Fruit fly (Drosophila melanogaster) whole organism, embryonic: ENCODE results near the gene CG5846.

ENCODE experiments used
- BEAF-32 ChIP-seq: fragments of 200-800 bp; sonication (Bioruptor generic); optimal IDR thresholded peaks from 3 replicates; lab custom pipeline; 2017; ENCODE audit warnings: missing biosample characterization, missing genetic modification characterization, mild to moderate bottlenecking, moderate library complexity, missing genetic modification reagents
- Bteb2 ChIP-seq: fragments of 200-800 bp; sonication (Bioruptor generic); optimal IDR thresholded peaks from 2 replicates; lab custom pipeline; 2016; ENCODE audit warnings: missing biosample characterization, missing genetic modification characterization
- CG10979 ChIP-seq: fragments of 200-800 bp; sonication (Bioruptor generic); optimal IDR thresholded peaks from 2 replicates; lab custom pipeline; 2018; ENCODE audit warnings: missing biosample characterization, mild to moderate bottlenecking, missing genetic modification characterization, moderate library complexity
- CG12219 ChIP-seq: fragments of 200-800 bp; sonication (Bioruptor generic); optimal IDR thresholded peaks from 3 replicates; lab custom pipeline; 2018; ENCODE audit warnings: missing biosample characterization, mild to moderate bottlenecking, missing genetic modification characterization
- CG12236 ChIP-seq: fragments of 200-800 bp; sonication (Bioruptor generic); optimal IDR thresholded peaks from 2 replicates; lab custom pipeline; 2016; ENCODE audit warnings: missing biosample characterization, missing genetic modification characterization
- CG12659 ChIP-seq: fragments of 200-800 bp; sonication (Bioruptor generic); optimal IDR thresholded peaks from 3 replicates; lab custom pipeline; 2017; ENCODE audit warnings: mild to moderate bottlenecking, missing biosample characterization, missing genetic modification reagents, missing genetic modification characterization
- CG12942 ChIP-seq: fragments of 200-800 bp; sonication (Bioruptor generic); optimal IDR thresholded peaks from 3 replicates; lab custom pipeline; 2016; ENCODE audit warnings: missing biosample characterization, missing genetic modification characterization
- CG13894 ChIP-seq: fragments of 200-800 bp; sonication (Bioruptor generic); optimal IDR thresholded peaks from 3 replicates; lab custom pipeline; 2018; ENCODE audit warnings: missing biosample characterization, mild to moderate bottlenecking, missing genetic modification characterization, moderate library complexity
- CG14965 ChIP-seq: fragments of 200-800 bp; sonication (Bioruptor generic); optimal IDR thresholded peaks from 2 replicates; lab custom pipeline; 2016; ENCODE audit warnings: missing biosample characterization, missing genetic modification characterization, borderline replicate concordance
- CG16779 ChIP-seq: fragments of 200-800 bp; sonication (Bioruptor generic); IDR thresholded peaks from 2 replicates; pipeline ENCODE4 v1.3.6; 2022; ENCODE audit warnings: missing biosample characterization, missing genetic modification characterization
- CG17328 ChIP-seq: fragments of 200-800 bp; sonication (Bioruptor generic); IDR thresholded peaks from 2 replicates; pipeline ENCODE4 v1.3.6; 2022; ENCODE audit warnings: missing biosample characterization, missing genetic modification characterization
- CG17385 ChIP-seq: fragments of 200-800 bp; sonication (Bioruptor generic); optimal IDR thresholded peaks from 3 replicates; lab custom pipeline; 2018; ENCODE audit warnings: missing biosample characterization, mild to moderate bottlenecking, missing genetic modification characterization
- CG17612 ChIP-seq: fragments of 200-800 bp; sonication (Bioruptor generic); IDR thresholded peaks from 2 replicates; pipeline ENCODE4 v1.3.6; 2022; ENCODE audit warnings: missing biosample characterization, missing genetic modification characterization
- CG2120 ChIP-seq: fragments of 200-800 bp; sonication (Bioruptor generic); optimal IDR thresholded peaks from 3 replicates; lab custom pipeline; 2016; ENCODE audit warnings: missing biosample characterization, missing genetic modification characterization
- CG30020 ChIP-seq: fragments of 200-800 bp; optimal IDR thresholded peaks from 2 replicates; lab custom pipeline; 2019; ENCODE audit warnings: missing biosample characterization, mild to moderate bottlenecking, missing genetic modification characterization, moderate library complexity
- CG4404 ChIP-seq: fragments of 200-800 bp; sonication (Bioruptor generic); IDR thresholded peaks from 2 replicates; pipeline ENCODE4 v1.3.6; 2022; ENCODE audit warnings: missing biosample characterization, missing genetic modification characterization
- CG8478 ChIP-seq: fragments of >200 bp; optimal IDR thresholded peaks from 2 replicates; lab custom pipeline; 2018
- CG8765 ChIP-seq: fragments of 200-800 bp; sonication (Bioruptor generic); IDR thresholded peaks from 2 replicates; pipeline ENCODE4 v1.3.6; 2022; ENCODE audit warnings: missing biosample characterization, missing genetic modification characterization
- CG9817 ChIP-seq: fragments of 200-800 bp; sonication (Bioruptor generic); optimal IDR thresholded peaks from 2 replicates; lab custom pipeline; 2018; ENCODE audit warnings: missing biosample characterization, mild to moderate bottlenecking, missing genetic modification characterization, moderate library complexity
- CoRest ChIP-seq: fragments of 200-800 bp; sonication (Bioruptor generic); optimal IDR thresholded peaks from 3 replicates; lab custom pipeline; 2018; ENCODE audit warnings: missing biosample characterization, mild to moderate bottlenecking, missing genetic modification characterization, moderate library complexity
- D ChIP-seq, 2 experiments: fragments of 200-800 bp in 1 of 2; fragments of >200 bp in 1 of 2; sonication (Bioruptor generic) in 1 of 2; optimal IDR thresholded peaks; 2 replicates in 1 of 2; 3 replicates in 1 of 2; lab custom pipeline; 2017; ENCODE audit warnings: mild to moderate bottlenecking in 1 of 2, missing biosample characterization in 1 of 2, missing genetic modification characterization in 1 of 2, missing genetic modification reagents in 1 of 2
- Dad ChIP-seq: fragments of 200-800 bp; sonication (Bioruptor generic); optimal IDR thresholded peaks from 3 replicates; lab custom pipeline; 2016; ENCODE audit warnings: missing biosample characterization, missing genetic modification characterization
- Dbx ChIP-seq: fragments of 200-800 bp; sonication (Bioruptor generic); IDR thresholded peaks from 3 replicates; pipeline ENCODE4 v1.3.6; 2022; ENCODE audit warnings: missing biosample characterization, missing genetic modification characterization
- Fer1 ChIP-seq: fragments of 200-800 bp; sonication (Bioruptor generic); optimal IDR thresholded peaks from 2 replicates; lab custom pipeline; 2017; ENCODE audit warnings: missing biosample characterization, mild to moderate bottlenecking, missing genetic modification characterization
- Fer2 ChIP-seq: fragments of 200-800 bp; sonication (Bioruptor generic); optimal IDR thresholded peaks from 2 replicates; lab custom pipeline; 2018; ENCODE audit warnings: missing biosample characterization, mild to moderate bottlenecking, missing genetic modification characterization, moderate library complexity
- HLH4C ChIP-seq: fragments of 200-800 bp; sonication (Bioruptor generic); IDR thresholded peaks from 3 replicates; pipeline ENCODE4 v1.3.6; 2022; ENCODE audit warnings: missing biosample characterization, missing genetic modification characterization; ENCODE audit not compliant: partially characterized antibody
- HLHmδ ChIP-seq: fragments of 200-800 bp; sonication (Bioruptor generic); optimal IDR thresholded peaks from 2 replicates; lab custom pipeline; 2018; ENCODE audit warnings: missing biosample characterization, mild to moderate bottlenecking, missing genetic modification characterization, moderate library complexity
- Mrtf ChIP-seq: fragments of 200-800 bp; sonication (Bioruptor generic); IDR thresholded peaks from 3 replicates; pipeline ENCODE4 v1.3.6; 2022; ENCODE audit warnings: missing biosample characterization, missing genetic modification characterization
- Taf1 ChIP-seq: fragments of 200-800 bp; sonication (Bioruptor generic); IDR thresholded peaks from 2 replicates; pipeline ENCODE4 v1.3.6; 2022; ENCODE audit warnings: missing biosample characterization, missing genetic modification characterization
- Tbp ChIP-seq: fragments of >200 bp; optimal IDR thresholded peaks from 2 replicates; lab custom pipeline; 2018; ENCODE audit warnings: missing biosample characterization, missing genetic modification characterization
- bcd ChIP-seq: fragments of 200-800 bp; sonication (Bioruptor generic); optimal IDR thresholded peaks from 2 replicates; lab custom pipeline; 2017; ENCODE audit warnings: missing biosample characterization, mild to moderate bottlenecking, missing genetic modification characterization
- ci ChIP-seq: fragments of 200-800 bp; sonication (Bioruptor generic); IDR thresholded peaks from 3 replicates; pipeline ENCODE4 v1.3.6; 2022; ENCODE audit warnings: missing biosample characterization, missing genetic modification characterization
- crc ChIP-seq: fragments of 200-800 bp; sonication (Bioruptor generic); optimal IDR thresholded peaks from 2 replicates; lab custom pipeline; 2016; ENCODE audit warnings: missing biosample characterization, missing genetic modification characterization
- dmrt99B ChIP-seq: fragments of 200-800 bp; sonication (Bioruptor generic); optimal IDR thresholded peaks from 2 replicates; lab custom pipeline; 2018; ENCODE audit warnings: missing biosample characterization, mild to moderate bottlenecking, missing genetic modification characterization, moderate library complexity
- dpn ChIP-seq, 2 experiments: fragments of 200-800 bp; sonication (Bioruptor generic); optimal IDR thresholded peaks; 3 replicates each; lab custom pipeline; 2016; ENCODE audit warnings: missing biosample characterization in 2 of 2, missing genetic modification characterization in 2 of 2
- ems ChIP-seq: fragments of 200-800 bp; sonication (Bioruptor generic); optimal IDR thresholded peaks from 3 replicates; lab custom pipeline; 2016; ENCODE audit warnings: missing biosample characterization, missing genetic modification characterization
- fu2 ChIP-seq: fragments of 200-800 bp; sonication (Bioruptor generic); optimal IDR thresholded peaks from 2 replicates; lab custom pipeline; 2016; ENCODE audit warnings: missing biosample characterization, missing genetic modification characterization
- grn ChIP-seq: fragments of 200-800 bp; sonication (Bioruptor generic); optimal IDR thresholded peaks from 3 replicates; lab custom pipeline; 2017; ENCODE audit warnings: missing biosample characterization, missing genetic modification characterization
- kah ChIP-seq: fragments of 200-800 bp; sonication (Bioruptor generic); optimal IDR thresholded peaks from 2 replicates; lab custom pipeline; 2018; ENCODE audit warnings: missing biosample characterization, mild to moderate bottlenecking, missing genetic modification characterization
- klu ChIP-seq: fragments of 200-800 bp; sonication (Bioruptor generic); IDR thresholded peaks from 2 replicates; pipeline ENCODE4 v1.3.6; 2022; ENCODE audit warnings: missing biosample characterization, missing genetic modification characterization
- onecut ChIP-seq: fragments of 200-800 bp; sonication (Bioruptor generic); IDR thresholded peaks from 2 replicates; pipeline ENCODE4 v1.3.6; 2022; ENCODE audit warnings: missing biosample characterization, missing genetic modification characterization
- otp ChIP-seq: fragments of 200-800 bp; sonication (Bioruptor generic); IDR thresholded peaks from 3 replicates; pipeline ENCODE4, ENCODE4 v1.3.6; 2022; ENCODE audit warnings: missing biosample characterization, missing genetic modification characterization
- pfk ChIP-seq: fragments of 200-800 bp; sonication (Bioruptor generic); optimal IDR thresholded peaks from 2 replicates; lab custom pipeline; 2018; ENCODE audit warnings: missing biosample characterization, mild to moderate bottlenecking, missing genetic modification characterization, moderate library complexity
- pum ChIP-seq: fragments of 200-800 bp; sonication (Bioruptor generic); optimal IDR thresholded peaks from 2 replicates; lab custom pipeline; 2016; ENCODE audit warnings: missing biosample characterization, missing genetic modification characterization
- slou ChIP-seq: fragments of 200-800 bp; sonication (Bioruptor generic); optimal IDR thresholded peaks from 3 replicates; lab custom pipeline; 2016; ENCODE audit warnings: missing biosample characterization, missing genetic modification characterization
- sug ChIP-seq: fragments of 200-800 bp; optimal IDR thresholded peaks from 2 replicates; lab custom pipeline; 2019; ENCODE audit warnings: missing biosample characterization, mild to moderate bottlenecking, missing genetic modification characterization, moderate library complexity
- tx ChIP-seq: fragments of 200-800 bp; sonication (Bioruptor generic); optimal IDR thresholded peaks from 2 replicates; lab custom pipeline; 2016; ENCODE audit warnings: missing biosample characterization, missing genetic modification characterization
- z ChIP-seq: fragments of 200-800 bp; sonication (Bioruptor generic); IDR thresholded peaks from 3 replicates; pipeline ENCODE4 v1.3.6; 2022; ENCODE audit warnings: missing biosample characterization, missing genetic modification characterization

CG5846 gene

DNA sequence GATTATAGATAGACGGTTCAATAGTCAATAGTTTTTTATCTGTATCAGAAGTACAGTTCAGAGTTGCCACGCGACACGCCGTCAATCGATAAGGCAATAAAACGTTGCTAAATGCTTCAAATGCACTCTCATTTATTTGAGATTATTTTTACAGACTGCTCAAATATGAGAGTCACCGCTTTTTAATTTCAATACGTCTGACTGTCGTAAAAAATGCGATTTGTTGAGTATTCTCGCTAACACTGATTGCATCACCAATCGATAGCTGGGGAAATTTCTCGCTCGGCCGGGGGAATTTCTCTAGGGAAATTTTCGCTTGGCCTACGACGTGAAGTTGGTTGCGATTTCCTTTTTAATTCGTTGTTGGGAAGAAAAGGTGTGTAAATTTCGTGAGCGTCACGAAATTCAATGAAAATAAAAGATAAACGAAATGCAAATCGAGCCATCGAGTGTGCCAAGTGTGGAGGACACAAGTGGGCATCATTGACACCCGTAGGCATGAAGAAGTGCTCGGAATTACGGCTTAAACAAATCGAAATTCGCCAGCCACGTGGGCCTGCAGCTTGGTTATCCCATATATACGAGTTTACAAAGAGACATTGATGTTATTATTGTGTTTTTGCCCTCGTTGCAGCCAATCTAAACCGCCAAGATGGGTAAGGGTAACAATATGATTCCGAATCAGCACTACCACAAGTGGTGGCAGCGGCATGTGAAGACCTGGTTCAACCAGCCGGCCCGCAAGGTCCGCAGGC is 10.1 kb upstream of the CG5846 start, which contains the start of the genes Dref and RpL13 (continued):
- TF ChIP-seq CoRest (tag; lab: Kevin White, UChicago), result peak; percentile 76
- TF ChIP-seq CG30020 (tag; lab: Kevin White, UChicago), result peak; percentile 80
- peak; percentile 84 for TF ChIP-seq BEAF-32
- peak; percentile 41; the same call in 1 of the 2 replicates for TF ChIP-seq klu (GFP tag; lab: Robert Waterston, UW)
- TF ChIP-seq Taf1 (GFP tag; lab: Robert Waterston, UW), result no peak; the same call in 1 of the 2 replicates
- peak; percentile 86 for TF ChIP-seq Fer2 (tag; lab: Kevin White, UChicago)
- peak; percentile 90 for TF ChIP-seq kah
- peak; percentile 87 for TF ChIP-seq CG12219
- TF ChIP-seq CG4404 (GFP tag; lab: Robert Waterston, UW), result peak; percentile 26; the same call in 1 of the 2 replicates
- TF ChIP-seq fu2 (GFP tag; lab: Kevin White, UChicago), result peak; percentile 86
- TF ChIP-seq CG12659 (GFP tag; lab: Kevin White, UChicago), result peak; percentile 95
- TF ChIP-seq otp (GFP tag; lab: Robert Waterston, UW), result peak; percentile 93
- peak; percentile 86 for TF ChIP-seq CG12236 (GFP tag; lab: Kevin White, UChicago)
- peak; percentile 90; the same call in 2 of the 3 replicates for TF ChIP-seq HLH4C
- peak; percentile 86 for TF ChIP-seq grn (GFP tag; lab: Kevin White, UChicago)
- TF ChIP-seq ci (GFP tag; lab: Robert Waterston, UW), result peak; percentile 98
- peak; percentile 67 for TF ChIP-seq pum (GFP tag; lab: Kevin White, UChicago)
- TF ChIP-seq CG17328 (GFP tag; lab: Robert Waterston, UW), result peak; percentile 88
- no peak for TF ChIP-seq Tbp (GFP tag; lab: Kevin White, UChicago)
- peak; percentile 85 for TF ChIP-seq CG13894 (tag; lab: Kevin White, UChicago)
- TF ChIP-seq CG14965 (GFP tag; lab: Kevin White, UChicago), result no peak
- TF ChIP-seq ems (GFP tag; lab: Kevin White, UChicago), result peak; percentile 79
- peak; percentile 90 for TF ChIP-seq sug
- TF ChIP-seq HLHmδ, result peak; percentile 96
- TF ChIP-seq CG17612, result peak; percentile 73; the same call in 1 of the 2 replicates
- peak; percentile 52; the same call in 1 of the 3 replicates for TF ChIP-seq Mrtf (GFP tag; lab: Robert Waterston, UW)
- peak; percentile 81 for TF ChIP-seq dmrt99B (tag; lab: Kevin White, UChicago)
- peak; percentile 64 to 88 for TF ChIP-seq dpn (GFP tag; optimal IDR thresholded peaks at IDR 0.05; lab: Kevin White, UChicago)
- peak; percentile 77 for TF ChIP-seq tx (GFP tag; lab: Kevin White, UChicago)
- peak; percentile 85 for TF ChIP-seq CG2120 (GFP tag; lab: Kevin White, UChicago)
- TF ChIP-seq CG12942 (GFP tag; lab: Kevin White, UChicago), result peak; percentile 69
- no peak for TF ChIP-seq D (optimal IDR thresholded peaks at IDR 0.05; lab: Kevin White, UChicago)
- peak; percentile 86 for TF ChIP-seq D (GFP tag; optimal IDR thresholded peaks at IDR 0.05; lab: Kevin White, UChicago)
- peak; percentile 81 for TF ChIP-seq Bteb2 (GFP tag; lab: Kevin White, UChicago)
- TF ChIP-seq CG17385 (GFP tag; lab: Kevin White, UChicago), result peak; percentile 92
- TF ChIP-seq slou, result peak; percentile 21
- TF ChIP-seq z, result peak; percentile 51; the same call in 1 of the 3 replicates
- TF ChIP-seq pfk (GFP tag; lab: Kevin White, UChicago), result peak; percentile 85
- peak; percentile 75 for TF ChIP-seq CG10979 (tag; lab: Kevin White, UChicago)
- peak; percentile 80 for TF ChIP-seq CG9817 (tag; lab: Kevin White, UChicago)
- TF ChIP-seq bcd, result peak; percentile 91
- TF ChIP-seq onecut, result peak; percentile 93
- peak; percentile 59 for TF ChIP-seq CG16779 (GFP tag; lab: Robert Waterston, UW)
- peak; percentile 85 for TF ChIP-seq Dad (GFP tag; lab: Kevin White, UChicago)
- TF ChIP-seq CG8478, result no peak
- TF ChIP-seq Dbx (GFP tag; lab: Robert Waterston, UW), result peak; percentile 77
- TF ChIP-seq crc (GFP tag; lab: Kevin White, UChicago), result peak; percentile 80
- peak; percentile 95 for TF ChIP-seq Fer1 (GFP tag; lab: Kevin White, UChicago)
- TF ChIP-seq CG8765 (GFP tag; lab: Robert Waterston, UW), result peak; percentile 61; the same call in 1 of the 2 replicates
